Worm (Caenorhabditis elegans): ENCODE data around the gene cank-26.

ce11 chrII:3951354-3951753 lies 23.5 kb downstream of the cank-26 start:
- TF ChIP-seq hlh-30 (tag; optimal IDR thresholded peaks at IDR 0.05; ENCODE audit: insufficient read depth) (peak; percentile 8), set-16 (GFP tag; IDR thresholded peaks at IDR 0.05) (no peak), fkh-10 (GFP tag; optimal IDR thresholded peaks at IDR 0.05) (no peak), vab-7 (GFP tag; IDR thresholded peaks at IDR 0.05) (no peak), unc-62 (GFP tag; optimal IDR thresholded peaks at IDR 0.05 in 1 of 2) (no peak), unc-62 (tag; optimal IDR thresholded peaks at IDR 0.05) (no peak), aly-2 (tag; optimal IDR thresholded peaks at IDR 0.05) (no peak), nhr-6 (tag; optimal IDR thresholded peaks at IDR 0.05) (no peak), skn-1 (tag; optimal IDR thresholded peaks at IDR 0.05) (no peak), jun-1 (tag; optimal IDR thresholded peaks at IDR 0.05) (no peak), dpl-1 (GFP tag; optimal IDR thresholded peaks at IDR 0.05) (no peak), zfp-3 (GFP tag; conservative IDR thresholded peaks at IDR 0.05) (no peak)

Data from whole organism, L4 larva.